Worm (Caenorhabditis elegans): ENCODE results near the gene D1054.3.

D1054.3 gene

DNA sequence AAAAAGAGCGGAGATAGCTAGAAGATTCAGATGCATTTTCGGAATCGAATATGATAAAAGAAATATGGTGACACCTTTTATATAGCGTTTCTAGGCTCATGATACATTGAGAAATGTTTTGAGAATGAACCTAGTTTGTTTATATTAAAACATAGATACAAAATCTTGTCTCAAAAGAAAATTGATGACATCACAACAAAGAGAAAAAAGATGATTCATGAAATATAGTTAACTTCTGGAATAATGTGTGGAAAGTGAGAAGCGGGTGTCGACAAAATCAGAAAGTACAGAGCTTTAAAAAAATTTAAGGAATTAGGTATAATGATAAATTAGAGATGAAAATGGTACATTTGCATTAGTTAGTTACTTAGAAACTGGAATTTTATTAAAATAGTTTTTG is 21.5 kb downstream of the D1054.3 start, which contains the start of gene D1054.10:
Gene D1054.10, minus strand, starts transcription at position 101 of the 400 bp plus-strand sequence.
- TF ChIP-seq mab-9 (GFP tag; IDR thresholded peaks at IDR 0.05): no peak
- TF ChIP-seq lin-35 (GFP tag; optimal IDR thresholded peaks at IDR 0.05): no peak
- no peak for TF ChIP-seq lsy-2 (tag; optimal IDR thresholded peaks at IDR 0.05)
- no peak for TF ChIP-seq ceh-88 (GFP tag; IDR thresholded peaks at IDR 0.05)
- TF ChIP-seq lin-39 (tag; optimal IDR thresholded peaks at IDR 0.05): no peak
- TF ChIP-seq nhr-71 (tag; optimal IDR thresholded peaks at IDR 0.05): no peak
- TF ChIP-seq irx-1 (tag; optimal IDR thresholded peaks at IDR 0.05): no peak
- TF ChIP-seq fos-1 (tag; optimal IDR thresholded peaks at IDR 0.05): no peak
- TF ChIP-seq elt-3 (tag; optimal IDR thresholded peaks at IDR 0.05): no peak
- no peak for TF ChIP-seq aha-1 (tag; optimal IDR thresholded peaks at IDR 0.05)
- TF ChIP-seq lin-13 (GFP tag; optimal IDR thresholded peaks at IDR 0.05): no peak
- no peak for TF ChIP-seq egl-13 (tag; optimal IDR thresholded peaks at IDR 0.05)
- TF ChIP-seq ama-1 (optimal IDR thresholded peaks at IDR 0.05): no peak
- TF ChIP-seq ces-1 (GFP tag; optimal IDR thresholded peaks at IDR 0.05): no peak
- TF ChIP-seq hlh-17 (GFP tag; optimal IDR thresholded peaks at IDR 0.05; ENCODE audit: borderline replicate concordance): no peak
- TF ChIP-seq zip-4 (GFP tag; optimal IDR thresholded peaks at IDR 0.05): no peak
- TF ChIP-seq grh-1 (GFP tag; IDR thresholded peaks at IDR 0.05): no peak
- no peak for TF ChIP-seq mep-1 (tag; optimal IDR thresholded peaks at IDR 0.05)

DNA sequence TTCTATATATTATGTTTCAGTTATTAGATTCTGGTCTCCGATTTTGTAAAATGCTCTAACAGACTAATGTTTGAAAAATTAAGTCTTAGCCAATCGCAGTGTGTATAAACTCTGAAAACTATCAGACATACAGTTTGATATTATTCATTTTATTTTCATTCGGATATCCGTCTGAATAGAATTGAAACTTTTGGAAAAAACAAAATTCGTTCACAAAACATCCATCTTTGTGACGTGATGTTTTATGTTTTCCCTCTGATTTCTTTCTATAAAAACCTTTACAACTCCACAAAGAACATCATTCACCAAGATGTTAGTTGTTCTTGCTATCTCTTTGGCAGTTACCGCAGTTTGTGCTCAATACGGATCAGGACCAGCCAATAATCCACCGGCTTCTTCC is 22.2 kb downstream of the D1054.3 start, which contains the start of gene ule-3:
Gene ule-3, plus strand, starts transcription at position 301 of the 400 bp plus-strand sequence.
- TF ChIP-seq ceh-90 (tag; optimal IDR thresholded peaks at IDR 0.05) (no peak), mab-9 (GFP tag; IDR thresholded peaks at IDR 0.05) (no peak), unc-30 (tag; optimal IDR thresholded peaks at IDR 0.05) (no peak), unc-86 (tag; optimal IDR thresholded peaks at IDR 0.05) (no peak), xbp-1 (tag; optimal IDR thresholded peaks at IDR 0.05) (no peak), nhr-71 (tag; optimal IDR thresholded peaks at IDR 0.05) (no peak), lin-15B (tag; optimal IDR thresholded peaks at IDR 0.05) (no peak), aha-1 (tag; optimal IDR thresholded peaks at IDR 0.05) (no peak), efl-3 (GFP tag; optimal IDR thresholded peaks at IDR 0.05) (no peak), fkh-10 (GFP tag; optimal IDR thresholded peaks at IDR 0.05) (no peak), ets-5 (GFP tag; IDR thresholded peaks at IDR 0.05) (no peak), fkh-4 (tag; optimal IDR thresholded peaks at IDR 0.05; ENCODE audit: borderline replicate concordance) (no peak), swsn-7 (tag; optimal IDR thresholded peaks at IDR 0.05) (no peak), grh-1 (GFP tag; IDR thresholded peaks at IDR 0.05) (no peak), alr-1 (tag; optimal IDR thresholded peaks at IDR 0.05; ENCODE audit: borderline replicate concordance) (no peak), lir-3 (tag; optimal IDR thresholded peaks at IDR 0.05; ENCODE audit: poor library complexity) (no peak)

DNA sequence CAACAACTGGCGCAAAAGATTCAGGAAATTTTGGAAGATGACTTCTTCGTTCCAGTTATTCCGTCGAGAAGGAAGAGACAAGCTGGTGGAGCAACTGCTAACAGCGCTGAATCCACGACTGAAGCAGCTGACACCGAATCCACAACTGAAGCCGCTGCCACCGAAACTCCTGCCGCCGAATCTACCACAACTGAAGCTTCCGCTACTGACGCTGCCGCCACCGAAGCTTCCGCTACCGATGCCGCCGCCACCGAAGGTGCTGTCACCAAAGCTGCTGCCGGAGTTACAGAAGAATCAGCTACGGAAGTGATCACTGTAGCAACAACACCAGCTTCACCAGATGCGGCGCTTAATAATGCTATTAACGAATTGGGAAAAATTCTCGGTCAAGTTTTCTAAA is 23.2 kb downstream of the D1054.3 start:
- TF ChIP-seq lir-3 (tag; optimal IDR thresholded peaks at IDR 0.05; ENCODE audit: poor library complexity) (no peak), grh-1 (GFP tag; IDR thresholded peaks at IDR 0.05) (no peak), fkh-8 (tag; optimal IDR thresholded peaks at IDR 0.05) (no peak), nhr-20 (tag; optimal IDR thresholded peaks at IDR 0.05) (no peak), ets-5 (GFP tag; IDR thresholded peaks at IDR 0.05) (no peak), nhr-47 (tag; optimal IDR thresholded peaks at IDR 0.05) (no peak), snu-23 (GFP tag; optimal IDR thresholded peaks at IDR 0.05) (no peak), nhr-12 (tag; optimal IDR thresholded peaks at IDR 0.05) (no peak), unc-86 (tag; optimal IDR thresholded peaks at IDR 0.05) (no peak), zag-1 (tag; optimal IDR thresholded peaks at IDR 0.05) (no peak), swsn-7 (tag; optimal IDR thresholded peaks at IDR 0.05) (no peak), egl-13 (tag; optimal IDR thresholded peaks at IDR 0.05) (no peak), nhr-28 (tag; optimal IDR thresholded peaks at IDR 0.05) (no peak), nhr-11 (tag; optimal IDR thresholded peaks at IDR 0.05) (no peak), nhr-237 (tag; optimal IDR thresholded peaks at IDR 0.05) (no peak), ztf-4 (tag; optimal IDR thresholded peaks at IDR 0.05) (no peak)
